Worm (Caenorhabditis elegans): ENCODE measurements around the gene F46B6.10.

The F46B6.10 gene

DNA sequence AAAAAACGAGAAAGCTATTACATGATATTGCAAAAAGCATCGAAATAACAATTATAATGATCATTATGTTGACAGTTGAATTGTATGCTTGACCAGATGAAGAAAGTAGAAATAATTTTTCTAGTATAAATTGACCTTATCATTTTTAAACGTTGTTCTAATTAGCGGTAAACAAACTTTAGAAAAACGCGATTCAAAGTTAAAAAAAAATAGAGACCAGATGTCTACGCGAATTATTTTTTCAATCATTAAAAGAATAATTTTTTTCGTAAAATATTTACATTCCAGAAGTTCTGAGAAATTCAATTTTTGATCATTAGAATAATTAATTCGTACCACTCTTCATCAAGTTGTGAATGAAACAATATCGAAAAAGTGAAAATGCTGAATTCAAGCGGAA lies at the start of gene F46B6.10:
TSS of gene F46B6.10 (minus strand) at position 101 of the 400 bp plus-strand sequence.
- TF ChIP-seq ama-1 (optimal IDR thresholded peaks at IDR 0.05) (no peak), B0310.2 (tag; optimal IDR thresholded peaks at IDR 0.05) (no peak), hmbx-1 (tag; optimal IDR thresholded peaks at IDR 0.05) (no peak), tbx-37 (GFP tag; conservative IDR thresholded peaks at IDR 0.05) (no peak), flt-1 (GFP tag; IDR thresholded peaks at IDR 0.05) (no peak), sea-1 (GFP tag; conservative IDR thresholded peaks at IDR 0.05) (no peak), scrt-1 (GFP tag; IDR thresholded peaks at IDR 0.05) (no peak), tra-4 (tag; optimal IDR thresholded peaks at IDR 0.05) (no peak), F13C5.2 (tag; optimal IDR thresholded peaks at IDR 0.05) (no peak), hnd-1 (tag; optimal IDR thresholded peaks at IDR 0.05) (no peak), ets-7 (tag; optimal IDR thresholded peaks at IDR 0.05) (no peak), aly-1 (tag; optimal IDR thresholded peaks at IDR 0.05) (no peak), ceh-13 (GFP tag; optimal IDR thresholded peaks at IDR 0.05) (no peak), pes-1 (GFP tag; IDR thresholded peaks at IDR 0.05) (no peak), tbx-11 (GFP tag; IDR thresholded peaks at IDR 0.05) (no peak)

DNA sequence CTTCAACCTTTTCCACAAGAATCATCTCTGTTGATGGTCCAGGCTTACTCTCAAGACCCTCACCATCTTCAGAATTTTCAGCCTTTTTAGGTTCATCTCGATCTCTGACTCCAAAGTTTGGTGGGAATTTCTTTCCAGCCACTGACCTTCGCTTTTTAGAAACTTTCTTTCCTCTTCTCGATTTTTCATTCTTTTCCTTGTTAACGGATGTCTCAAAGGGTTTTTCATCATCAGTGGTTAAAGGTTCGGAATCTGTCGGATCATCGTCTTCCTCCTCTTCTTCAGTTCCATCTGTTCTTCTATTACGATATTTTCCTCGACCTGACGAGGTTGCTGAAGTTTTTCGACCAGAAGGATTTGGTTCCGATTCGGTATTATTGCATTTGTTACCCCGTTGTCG lies 46.7 kb upstream of the F46B6.10 start:
- TF ChIP-seq F13C5.2 (tag; optimal IDR thresholded peaks at IDR 0.05) = no peak

DNA sequence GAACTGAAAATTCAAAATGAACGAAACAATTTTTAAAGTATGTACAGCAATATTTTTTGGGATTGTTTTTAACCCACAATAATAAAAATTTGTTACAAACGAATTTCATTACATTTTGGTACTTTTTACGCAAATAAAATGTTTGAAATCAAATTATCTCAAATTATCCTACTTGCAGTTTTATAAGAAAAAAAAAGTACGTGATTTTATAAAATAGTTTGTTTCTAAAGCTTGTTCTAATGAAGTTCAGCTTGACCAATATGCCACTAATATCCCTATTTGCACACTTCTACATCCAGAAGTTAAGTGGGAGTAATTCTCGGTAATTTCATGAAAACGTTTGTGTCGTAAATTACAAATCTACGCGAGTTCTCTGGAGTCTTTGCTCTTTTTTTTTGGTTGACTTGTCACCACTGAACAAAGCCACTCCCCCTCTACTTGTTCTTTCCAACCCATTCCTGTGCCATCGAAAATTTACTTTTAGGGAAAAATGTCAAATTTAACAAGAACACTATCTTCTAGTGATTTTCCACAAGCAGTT lies 41.6 kb upstream of the F46B6.10 start, which contains the start of gene sru-8:
TSS of gene sru-8 (plus strand) at position 491 of the 541 bp plus-strand sequence.
- TF ChIP-seq scrt-1 (GFP tag; IDR thresholded peaks at IDR 0.05) (no peak), ets-7 (tag; optimal IDR thresholded peaks at IDR 0.05) (no peak), tbx-37 (GFP tag; conservative IDR thresholded peaks at IDR 0.05) (no peak), ama-1 (optimal IDR thresholded peaks at IDR 0.05) (no peak), tbx-11 (GFP tag; IDR thresholded peaks at IDR 0.05) (no peak)

DNA sequence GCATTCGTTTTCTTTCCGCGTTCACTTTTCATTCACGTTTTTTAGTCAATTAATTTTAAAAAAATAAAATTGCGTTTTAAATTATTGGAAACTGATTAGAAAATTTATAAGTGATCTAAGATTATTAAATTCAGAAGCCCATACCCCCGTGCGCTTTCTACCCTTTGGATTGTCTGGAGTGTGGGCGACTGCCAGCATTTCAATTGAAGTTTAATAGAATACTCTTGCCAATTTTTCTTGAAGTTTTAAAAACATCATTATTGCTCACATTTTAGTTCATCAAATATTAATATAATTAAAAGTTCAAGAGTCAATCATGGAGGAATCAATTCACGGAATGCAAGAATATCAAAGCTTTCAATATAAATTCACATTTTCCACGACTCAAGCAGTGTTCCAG lies 39.5 kb upstream of the F46B6.10 start, which contains the start of gene sru-36:
TSS of gene sru-36 (plus strand) at position 301 of the 400 bp plus-strand sequence.
- TF ChIP-seq hnd-1 (tag; optimal IDR thresholded peaks at IDR 0.05) = no peak
- no peak for TF ChIP-seq ama-1 (optimal IDR thresholded peaks at IDR 0.05)
- TF ChIP-seq ceh-13 (GFP tag; optimal IDR thresholded peaks at IDR 0.05) = no peak
- no peak for TF ChIP-seq flt-1 (GFP tag; IDR thresholded peaks at IDR 0.05)
- TF ChIP-seq F13C5.2 (tag; optimal IDR thresholded peaks at IDR 0.05) = no peak
- no peak for TF ChIP-seq B0310.2 (tag; optimal IDR thresholded peaks at IDR 0.05)
- no peak for TF ChIP-seq scrt-1 (GFP tag; IDR thresholded peaks at IDR 0.05)
- no peak for TF ChIP-seq hmg-4 (GFP tag; optimal IDR thresholded peaks at IDR 0.05)
- TF ChIP-seq hmbx-1 (tag; optimal IDR thresholded peaks at IDR 0.05) = no peak
- TF ChIP-seq pes-1 (GFP tag; IDR thresholded peaks at IDR 0.05) = no peak
- no peak for TF ChIP-seq ceh-36 (tag; optimal IDR thresholded peaks at IDR 0.05)
- TF ChIP-seq aly-1 (tag; optimal IDR thresholded peaks at IDR 0.05) = no peak
- no peak for TF ChIP-seq tra-4 (tag; optimal IDR thresholded peaks at IDR 0.05)
- TF ChIP-seq ets-7 (tag; optimal IDR thresholded peaks at IDR 0.05) = no peak
- TF ChIP-seq tbx-11 (GFP tag; IDR thresholded peaks at IDR 0.05) = no peak
- no peak for TF ChIP-seq sea-1 (GFP tag; conservative IDR thresholded peaks at IDR 0.05)
- no peak for TF ChIP-seq tbx-37 (GFP tag; conservative IDR thresholded peaks at IDR 0.05)

DNA sequence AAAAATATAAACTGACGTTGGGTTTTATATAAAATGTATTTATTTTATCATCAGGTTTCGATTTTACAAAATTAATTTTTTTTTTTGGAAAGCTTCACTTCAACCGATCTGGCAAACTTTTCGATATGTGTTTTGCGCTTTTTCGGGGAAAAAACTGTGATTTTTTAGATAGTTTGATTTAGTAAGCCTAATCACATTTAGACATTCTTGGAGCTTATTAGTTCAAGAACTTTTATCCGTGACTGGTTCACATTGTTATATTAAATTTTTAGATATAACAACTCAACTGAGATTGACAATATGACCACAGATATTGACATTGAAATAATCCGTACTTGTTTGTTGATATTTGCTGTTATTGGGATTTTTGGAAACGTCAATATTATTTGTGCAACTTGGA lies 35.8 kb upstream of the F46B6.10 start, which contains the start of gene srsx-21:
TSS of gene srsx-21 (plus strand) at position 301 of the 400 bp plus-strand sequence.
- no peak for TF ChIP-seq tra-4 (tag; optimal IDR thresholded peaks at IDR 0.05)

DNA sequence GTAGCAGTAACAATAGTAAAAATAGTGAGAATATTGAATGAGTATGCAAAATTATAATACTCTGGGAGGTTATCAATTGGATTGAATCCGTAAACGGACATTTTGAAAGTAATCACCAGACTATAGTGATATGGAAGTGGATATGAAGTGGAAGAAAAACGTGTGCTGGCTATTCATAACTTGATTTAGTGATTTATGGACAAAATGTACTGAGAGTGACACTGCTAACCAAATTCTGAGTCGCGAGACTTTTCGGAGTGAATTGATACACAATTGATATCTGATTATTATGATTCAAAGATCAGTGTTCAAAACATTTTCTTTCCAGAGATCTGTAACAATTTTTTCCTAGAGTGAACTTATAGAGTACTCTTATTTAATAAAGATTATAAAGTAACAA lies 34.1 kb upstream of the F46B6.10 start, which contains the start of gene sru-38:
TSS of gene sru-38 (minus strand) at position 101 of the 400 bp plus-strand sequence.
- no peak for TF ChIP-seq hnd-1 (tag; optimal IDR thresholded peaks at IDR 0.05)
- no peak for TF ChIP-seq ama-1 (optimal IDR thresholded peaks at IDR 0.05)
- no peak for TF ChIP-seq F13C5.2 (tag; optimal IDR thresholded peaks at IDR 0.05)
- no peak for TF ChIP-seq pes-1 (GFP tag; IDR thresholded peaks at IDR 0.05)

DNA sequence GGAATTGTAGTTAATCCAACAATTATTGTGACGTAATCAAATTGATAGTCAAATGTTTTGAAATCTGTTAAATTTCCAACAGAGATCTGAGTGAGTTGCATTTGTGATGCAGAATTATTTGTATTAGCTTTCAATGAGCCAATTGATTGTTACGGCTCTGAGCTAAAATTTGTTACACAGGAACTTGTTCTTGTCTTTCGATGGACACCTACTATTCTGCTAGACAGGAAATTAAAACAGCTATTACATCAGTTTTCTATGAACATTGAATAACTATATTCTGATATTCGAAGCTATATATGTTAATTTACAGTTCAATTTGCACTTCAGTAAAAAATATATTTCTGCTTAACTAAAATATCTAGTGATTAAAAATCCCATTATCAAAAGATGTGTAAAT lies 32.0 kb upstream of the F46B6.10 start, which contains the start of gene sru-40:
TSS of gene sru-40 (minus strand) at position 101 of the 400 bp plus-strand sequence.
- TF ChIP-seq tra-4 (tag; optimal IDR thresholded peaks at IDR 0.05) = no peak
- TF ChIP-seq ceh-13 (GFP tag; optimal IDR thresholded peaks at IDR 0.05) = no peak

DNA sequence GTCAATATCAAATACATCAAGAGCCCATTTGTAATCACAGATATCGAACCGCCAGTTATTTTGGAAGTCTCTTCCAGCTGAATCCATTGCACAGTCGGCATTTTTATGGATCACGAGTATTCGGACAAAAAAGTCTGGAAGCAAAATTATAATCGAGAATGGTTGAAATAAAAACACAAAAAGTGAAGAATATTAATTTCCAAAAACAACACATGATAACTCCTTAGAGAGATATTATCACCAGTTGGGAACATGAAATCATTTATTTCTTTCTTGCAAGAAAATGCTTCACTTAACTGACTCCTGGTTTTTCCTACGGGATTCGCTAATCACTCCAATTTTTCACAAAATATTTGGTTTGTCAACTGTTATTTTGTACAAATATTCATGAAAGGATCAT lies 22.3 kb upstream of the F46B6.10 start, which contains the start of gene str-2:
TSS of gene str-2 (minus strand) at position 101 of the 400 bp plus-strand sequence.
- TF ChIP-seq tbx-37 (GFP tag; conservative IDR thresholded peaks at IDR 0.05) = no peak
- TF ChIP-seq ama-1 (optimal IDR thresholded peaks at IDR 0.05) = no peak
- no peak for TF ChIP-seq ets-7 (tag; optimal IDR thresholded peaks at IDR 0.05)
- no peak for TF ChIP-seq tra-4 (tag; optimal IDR thresholded peaks at IDR 0.05)
- TF ChIP-seq tbx-11 (GFP tag; IDR thresholded peaks at IDR 0.05) = no peak
- no peak for TF ChIP-seq pes-1 (GFP tag; IDR thresholded peaks at IDR 0.05)
- TF ChIP-seq flt-1 (GFP tag; IDR thresholded peaks at IDR 0.05) = no peak
- TF ChIP-seq aly-1 (tag; optimal IDR thresholded peaks at IDR 0.05) = no peak
- TF ChIP-seq hmbx-1 (tag; optimal IDR thresholded peaks at IDR 0.05) = no peak
- no peak for TF ChIP-seq ceh-36 (tag; optimal IDR thresholded peaks at IDR 0.05)
- no peak for TF ChIP-seq B0310.2 (tag; optimal IDR thresholded peaks at IDR 0.05)
- no peak for TF ChIP-seq ceh-13 (GFP tag; optimal IDR thresholded peaks at IDR 0.05)
- no peak for TF ChIP-seq scrt-1 (GFP tag; IDR thresholded peaks at IDR 0.05)
- TF ChIP-seq hnd-1 (tag; optimal IDR thresholded peaks at IDR 0.05) = no peak
- TF ChIP-seq sea-1 (GFP tag; conservative IDR thresholded peaks at IDR 0.05) = no peak
- no peak for TF ChIP-seq hmg-4 (GFP tag; optimal IDR thresholded peaks at IDR 0.05)
- TF ChIP-seq F13C5.2 (tag; optimal IDR thresholded peaks at IDR 0.05) = no peak

Measured in whole organism, early embryonic.